Worm (Caenorhabditis elegans) whole organism, late embryonic: ENCODE measurements around the gene glt-1.
A peak's percentile ranks its signal among the peaks of the same experiment; 100 is the strongest.

Source experiments
- C08G9.2 ChIP-seq: sonication (generic microtip); optimal IDR thresholded peaks from 2 replicates; lab custom pipeline; 2016; ENCODE audit warnings: mild to moderate bottlenecking, missing genetic modification characterization, moderate library complexity, missing compliant biosample characterization
- C38D4.7 ChIP-seq: fragments of 200-800 bp; sonication (Bioruptor generic); optimal IDR thresholded peaks from 2 replicates; lab custom pipeline; 2018; ENCODE audit warnings: mild to moderate bottlenecking, missing genetic modification characterization, moderate library complexity, missing compliant biosample characterization
- T23F11.4 ChIP-seq: fragments of 200-800 bp; sonication (Bioruptor generic); optimal IDR thresholded peaks from 2 replicates; lab custom pipeline; 2018; ENCODE audit warnings: mild to moderate bottlenecking, missing genetic modification characterization, missing compliant biosample characterization
- Y22D7AL.16 ChIP-seq: sonication (generic microtip); optimal IDR thresholded peaks from 2 replicates; lab custom pipeline; 2016; ENCODE audit warnings: missing genetic modification characterization, missing compliant biosample characterization
- ahr-1 ChIP-seq: sonication (generic microtip); optimal IDR thresholded peaks from 2 replicates; lab custom pipeline; 2016; ENCODE audit warnings: missing genetic modification characterization, missing compliant biosample characterization
- ama-1 ChIP-seq: fragments of 150-350 bp; optimal IDR thresholded peaks from 2 replicates; lab custom pipeline; 2014
- ceh-19 ChIP-seq: fragments of 200-800 bp; sonication (Bioruptor generic); optimal IDR thresholded peaks from 2 replicates; lab custom pipeline; 2018; ENCODE audit warnings: mild to moderate bottlenecking, missing genetic modification characterization, missing compliant biosample characterization
- ceh-2 ChIP-seq: sonication (generic microtip); optimal IDR thresholded peaks from 2 replicates; lab custom pipeline; 2016; ENCODE audit warnings: missing genotype, missing genetic modification characterization, missing compliant biosample characterization
- ceh-22 ChIP-seq: sonication (generic microtip); optimal IDR thresholded peaks from 2 replicates; lab custom pipeline; 2017; ENCODE audit warnings: missing biosample characterization, missing genetic modification characterization
- ceh-30 ChIP-seq: fragments of 150-350 bp; optimal IDR thresholded peaks from 2 replicates; lab custom pipeline; 2014; ENCODE audit warnings: missing biosample characterization, missing genetic modification characterization
- ceh-31 ChIP-seq: sonication (generic microtip); optimal IDR thresholded peaks from 2 replicates; lab custom pipeline; 2016; ENCODE audit warnings: missing genetic modification characterization, missing compliant biosample characterization
- ceh-34 ChIP-seq: sonication (generic microtip); optimal IDR thresholded peaks from 2 replicates; lab custom pipeline; 2016; ENCODE audit warnings: mild to moderate bottlenecking, missing genetic modification characterization, missing compliant biosample characterization
- ceh-45 ChIP-seq: fragments of 200-800 bp; sonication (Bioruptor generic); IDR thresholded peaks from 2 replicates; pipeline ENCODE4 v1.3.6; 2022; ENCODE audit warnings: missing genetic modification reagents, missing genetic modification characterization, missing compliant biosample characterization
- ceh-6 ChIP-seq: fragments of 200-800 bp; sonication (Bioruptor generic); optimal IDR thresholded peaks from 2 replicates; lab custom pipeline; 2018; ENCODE audit warnings: mild to moderate bottlenecking, missing genetic modification characterization, missing compliant biosample characterization
- che-1 ChIP-seq: sonication (generic microtip); optimal IDR thresholded peaks from 2 replicates; lab custom pipeline; 2016; ENCODE audit warnings: mild to moderate bottlenecking, missing genetic modification characterization, missing compliant biosample characterization
- dmd-4 ChIP-seq: sonication (generic microtip); optimal IDR thresholded peaks from 2 replicates; lab custom pipeline; 2016; ENCODE audit warnings: borderline replicate concordance, missing genetic modification characterization, missing compliant biosample characterization
- dve-1 ChIP-seq: sonication (generic microtip); optimal IDR thresholded peaks from 2 replicates; lab custom pipeline; 2017; ENCODE audit warnings: antibody characterized with exemption, mild to moderate bottlenecking, missing genetic modification characterization, missing compliant biosample characterization
- elt-4 ChIP-seq: sonication (generic microtip); optimal IDR thresholded peaks from 2 replicates; lab custom pipeline; 2016; ENCODE audit warnings: missing genetic modification characterization, missing compliant biosample characterization
- ets-4 ChIP-seq: sonication (generic microtip); optimal IDR thresholded peaks from 2 replicates; lab custom pipeline; 2016; ENCODE audit warnings: missing genetic modification characterization, missing compliant biosample characterization
- fax-1 ChIP-seq: sonication (generic microtip); optimal IDR thresholded peaks from 2 replicates; lab custom pipeline; 2016; ENCODE audit warnings: missing genotype, missing genetic modification characterization, missing compliant biosample characterization
- fkh-6 ChIP-seq: sonication (generic microtip); optimal IDR thresholded peaks from 2 replicates; lab custom pipeline; 2016; ENCODE audit warnings: missing genetic modification characterization, missing compliant biosample characterization
- gmeb-2 ChIP-seq: sonication (generic microtip); optimal IDR thresholded peaks from 2 replicates; lab custom pipeline; 2016; ENCODE audit warnings: missing genetic modification characterization, inconsistent platforms, missing compliant biosample characterization
- hlh-13 ChIP-seq: fragments of 200-800 bp; sonication (Bioruptor generic); optimal IDR thresholded peaks from 2 replicates; lab custom pipeline; 2018; ENCODE audit warnings: mild to moderate bottlenecking, missing genetic modification characterization, missing compliant biosample characterization
- hlh-6 ChIP-seq: sonication (generic microtip); optimal IDR thresholded peaks from 2 replicates; lab custom pipeline; 2016; ENCODE audit warnings: missing genotype, missing genetic modification characterization, missing compliant biosample characterization
- hlh-8 ChIP-seq: sonication (generic microtip); optimal IDR thresholded peaks from 2 replicates; lab custom pipeline; 2016; ENCODE audit warnings: missing genotype, missing genetic modification characterization, missing compliant biosample characterization
- lin-11 ChIP-seq: fragments of 200-800 bp; sonication (Bioruptor generic); optimal IDR thresholded peaks from 2 replicates; lab custom pipeline; 2018; ENCODE audit warnings: mild to moderate bottlenecking, missing genetic modification characterization, missing compliant biosample characterization
- nfya-1 ChIP-seq: sonication (generic microtip); optimal IDR thresholded peaks from 2 replicates; lab custom pipeline; 2017; ENCODE audit warnings: missing genetic modification characterization, mild to moderate bottlenecking, missing compliant biosample characterization, antibody characterized with exemption, moderate library complexity
- nhr-11 ChIP-seq: fragments of 150-350 bp; optimal IDR thresholded peaks from 2 replicates; lab custom pipeline; 2014; ENCODE audit warnings: missing biosample characterization, missing genetic modification characterization
- npax-4 ChIP-seq: sonication (generic microtip); optimal IDR thresholded peaks from 2 replicates; lab custom pipeline; 2016; ENCODE audit warnings: missing genetic modification characterization, missing compliant biosample characterization
- odd-2 ChIP-seq: sonication (generic microtip); optimal IDR thresholded peaks from 2 replicates; lab custom pipeline; 2017; ENCODE audit warnings: antibody characterized with exemption, mild to moderate bottlenecking, missing genetic modification characterization, missing compliant biosample characterization
- pag-3 ChIP-seq: sonication (generic microtip); optimal IDR thresholded peaks from 2 replicates; lab custom pipeline; 2016; ENCODE audit warnings: missing compliant biosample characterization, missing genetic modification characterization, borderline replicate concordance
- pax-1 ChIP-seq: fragments of 150-350 bp; optimal IDR thresholded peaks from 2 replicates; lab custom pipeline; 2014; ENCODE audit warnings: missing biosample characterization, missing genetic modification characterization
- pqm-1 ChIP-seq: sonication (generic microtip); optimal IDR thresholded peaks from 2 replicates; lab custom pipeline; 2016; ENCODE audit warnings: missing genetic modification characterization, missing compliant biosample characterization
- pros-1 ChIP-seq: fragments of 150-350 bp; optimal IDR thresholded peaks from 2 replicates; lab custom pipeline; 2014; ENCODE audit warnings: missing biosample characterization, missing genetic modification reagents, missing genetic modification characterization
- ref-2 ChIP-seq: sonication (generic microtip); optimal IDR thresholded peaks from 2 replicates; lab custom pipeline; 2016; ENCODE audit warnings: missing genetic modification characterization, missing compliant biosample characterization
- sox-4 ChIP-seq: sonication (generic microtip); optimal IDR thresholded peaks from 2 replicates; lab custom pipeline; 2017; ENCODE audit warnings: mild to moderate bottlenecking, missing genetic modification characterization, inconsistent platforms, missing compliant biosample characterization
- syd-9 ChIP-seq: sonication (generic microtip); optimal IDR thresholded peaks from 2 replicates; lab custom pipeline; 2016; ENCODE audit warnings: mild to moderate bottlenecking, missing genetic modification characterization, moderate library complexity, missing compliant biosample characterization
- tbx-2 ChIP-seq: sonication (generic microtip); optimal IDR thresholded peaks from 2 replicates; lab custom pipeline; 2016; ENCODE audit warnings: missing genetic modification characterization, missing compliant biosample characterization
- tbx-7 ChIP-seq: sonication (generic microtip); optimal IDR thresholded peaks from 2 replicates; lab custom pipeline; 2016; ENCODE audit warnings: missing genotype, missing genetic modification characterization, missing compliant biosample characterization
- ttx-3 ChIP-seq: sonication (generic microtip); optimal IDR thresholded peaks from 2 replicates; lab custom pipeline; 2016; ENCODE audit warnings: missing genetic modification reagents, missing genetic modification characterization, missing compliant biosample characterization
- unc-3 ChIP-seq, 2 experiments: fragments of 200-800 bp in 1 of 2; sonication (Bioruptor generic) in 1 of 2; sonication (generic microtip) in 1 of 2; conservative IDR thresholded peaks in 1 of 2; optimal IDR thresholded peaks in 1 of 2; 2 replicates each; pipeline versions ENCODE4 v1.3.6 to Lab custom; 2016 to 2022; ENCODE audit warnings: missing compliant biosample characterization in 2 of 2, missing genetic modification characterization in 2 of 2, missing genetic modification reagents in 1 of 2
- unc-42 ChIP-seq: sonication (generic microtip); optimal IDR thresholded peaks from 2 replicates; lab custom pipeline; 2016; ENCODE audit warnings: missing genotype, missing genetic modification characterization, missing compliant biosample characterization
- unc-55 ChIP-seq: sonication (generic microtip); optimal IDR thresholded peaks from 2 replicates; lab custom pipeline; 2017; ENCODE audit warnings: missing biosample characterization, missing genetic modification reagents, missing genetic modification characterization
- unc-86 ChIP-seq: sonication (generic microtip); optimal IDR thresholded peaks from 2 replicates; lab custom pipeline; 2016; ENCODE audit warnings: missing genetic modification characterization, missing compliant biosample characterization
- ztf-16 ChIP-seq: sonication (generic microtip); optimal IDR thresholded peaks from 2 replicates; lab custom pipeline; 2017; ENCODE audit warnings: missing genetic modification characterization, missing compliant biosample characterization

glt-1 gene

ce11 chrX:3464309-3465038, 31.4 kb upstream of the glt-1 start:
- TF ChIP-seq dve-1 (tag; lab: Kevin White, UChicago) (no peak), ceh-31 (peak; percentile 31), T23F11.4 (GFP tag; lab: Kevin White, UChicago) (no peak), ceh-30 (tag; lab: Kevin White, UChicago) (no peak), elt-4 (tag; lab: Kevin White, UChicago) (no peak), pag-3 (tag; lab: Kevin White, UChicago) (no peak), ceh-34 (tag; lab: Kevin White, UChicago) (no peak), hlh-13 (GFP tag; lab: Kevin White, UChicago) (no peak), Y22D7AL.16 (no peak), ttx-3 (tag; lab: Kevin White, UChicago) (no peak), ceh-22 (tag; lab: Kevin White, UChicago) (no peak), fax-1 (tag; lab: Kevin White, UChicago) (no peak), ama-1 (lab: Kevin White, UChicago) (no peak), lin-11 (tag; lab: Kevin White, UChicago) (no peak), ztf-16 (tag; lab: Kevin White, UChicago) (no peak), tbx-2 (tag; lab: Kevin White, UChicago) (peak; percentile 29), nfya-1 (no peak), sox-4 (tag; lab: Kevin White, UChicago) (no peak), hlh-8 (no peak), odd-2 (tag; lab: Kevin White, UChicago) (no peak), hlh-6 (tag; lab: Kevin White, UChicago) (no peak), syd-9 (tag; lab: Kevin White, UChicago) (no peak), pqm-1 (tag; lab: Kevin White, UChicago) (no peak), pax-1 (tag; lab: Kevin White, UChicago) (no peak), ceh-2 (tag; lab: Kevin White, UChicago) (no peak), unc-3 (GFP tag; conservative IDR thresholded peaks at IDR 0.05; lab: Robert Waterston, UW) (no peak), unc-3 (tag; optimal IDR thresholded peaks at IDR 0.05; lab: Kevin White, UChicago) (no peak), C38D4.7 (GFP tag; lab: Kevin White, UChicago) (no peak), C08G9.2 (tag; lab: Kevin White, UChicago) (no peak), che-1 (tag; lab: Kevin White, UChicago) (no peak), ceh-45 (no peak), ceh-19 (GFP tag; lab: Kevin White, UChicago) (no peak), ceh-6 (GFP tag; lab: Kevin White, UChicago) (no peak), ets-4 (tag; lab: Kevin White, UChicago) (no peak), unc-42 (tag; lab: Kevin White, UChicago) (peak; percentile 61), dmd-4 (tag; lab: Kevin White, UChicago) (no peak), tbx-7 (tag; lab: Kevin White, UChicago) (no peak), npax-4 (no peak), ref-2 (tag; lab: Kevin White, UChicago) (peak; percentile 3), unc-55 (GFP tag; lab: Kevin White, UChicago) (peak; percentile 56), gmeb-2 (tag; lab: Kevin White, UChicago) (no peak)

DNA sequence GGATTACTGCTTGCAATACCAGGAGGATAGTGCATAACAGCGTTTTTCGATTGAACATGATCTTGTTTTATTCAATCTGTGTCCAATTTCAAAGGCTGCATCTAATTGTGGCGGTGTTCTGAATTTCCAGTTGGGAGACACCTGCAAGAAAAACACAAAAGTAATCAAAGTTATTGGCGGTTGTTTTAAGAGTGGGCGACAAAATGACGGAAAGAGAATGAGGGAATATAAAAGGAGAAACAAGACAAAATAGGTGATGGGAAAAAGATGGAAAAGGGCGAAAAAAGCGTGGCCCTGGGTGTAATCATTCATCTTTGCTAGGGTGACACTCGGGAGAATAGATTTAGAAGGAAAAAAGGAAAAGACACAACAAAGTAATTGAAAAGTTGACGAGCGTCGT, 30.0 kb upstream of the glt-1 start, which contains the start of the genes ZK377.15 and sax-3:
Gene ZK377.15 (minus strand): TSS at position 101 of the 400 bp plus-strand sequence.
Gene sax-3 (minus strand): TSS at position 143 of the 400 bp plus-strand sequence.
- TF ChIP-seq nhr-11 (tag; lab: Kevin White, UChicago): no peak
- TF ChIP-seq unc-86 (tag; lab: Kevin White, UChicago): no peak
- TF ChIP-seq ceh-30 (tag; lab: Kevin White, UChicago): no peak
- no peak for TF ChIP-seq pqm-1 (tag; lab: Kevin White, UChicago)
- no peak for TF ChIP-seq fkh-6 (tag; lab: Kevin White, UChicago)
- no peak for TF ChIP-seq pax-1 (tag; lab: Kevin White, UChicago)
- TF ChIP-seq ahr-1 (tag; lab: Kevin White, UChicago): no peak
- TF ChIP-seq ztf-16 (tag; lab: Kevin White, UChicago): no peak
- TF ChIP-seq pros-1 (tag; lab: Kevin White, UChicago): no peak
- TF ChIP-seq, all 69 proteins: peak for 0
